Fruit fly (Drosophila melanogaster) whole organism, embryonic: ENCODE results near the gene CG8774.

Experiments
- Adf1 ChIP-seq: fragments of 200-800 bp; sonication (Bioruptor generic); IDR thresholded peaks from 2 replicates; pipeline ENCODE4 v1.3.6; 2022; ENCODE audit warnings: missing biosample characterization, missing genetic modification characterization
- Antp ChIP-seq: fragments of 200-800 bp; sonication (Bioruptor generic); optimal IDR thresholded peaks from 3 replicates; lab custom pipeline; 2016; ENCODE audit warnings: missing biosample characterization, missing genetic modification characterization
- BEAF-32 ChIP-seq: fragments of 200-800 bp; sonication (Bioruptor generic); optimal IDR thresholded peaks from 3 replicates; lab custom pipeline; 2017; ENCODE audit warnings: missing biosample characterization, missing genetic modification characterization, mild to moderate bottlenecking, moderate library complexity, missing genetic modification reagents
- CG12769 ChIP-seq: fragments of 200-800 bp; sonication (Bioruptor generic); optimal IDR thresholded peaks from 2 replicates; lab custom pipeline; 2019; ENCODE audit warnings: missing biosample characterization, mild to moderate bottlenecking, missing genetic modification characterization, moderate library complexity
- CG14667 ChIP-seq: fragments of 200-800 bp; sonication (Bioruptor generic); IDR thresholded peaks from 2 replicates; pipeline ENCODE4 v1.3.6; 2022; ENCODE audit warnings: missing biosample characterization, missing genetic modification characterization
- CG16815 ChIP-seq: fragments of 200-800 bp; sonication (Bioruptor generic); optimal IDR thresholded peaks from 3 replicates; lab custom pipeline; 2017; ENCODE audit warnings: missing biosample characterization, mild to moderate bottlenecking, missing genetic modification characterization
- CG17359 ChIP-seq: fragments of 200-800 bp; sonication (Bioruptor generic); optimal IDR thresholded peaks from 3 replicates; lab custom pipeline; 2018; ENCODE audit warnings: missing biosample characterization, mild to moderate bottlenecking, missing genetic modification characterization, moderate library complexity
- CG17612 ChIP-seq: fragments of 200-800 bp; sonication (Bioruptor generic); IDR thresholded peaks from 2 replicates; pipeline ENCODE4 v1.3.6; 2022; ENCODE audit warnings: missing biosample characterization, missing genetic modification characterization
- CG1832 ChIP-seq: fragments of 200-800 bp; sonication (Bioruptor generic); optimal IDR thresholded peaks from 2 replicates; lab custom pipeline; 2017; ENCODE audit warnings: missing biosample characterization, mild to moderate bottlenecking, missing genetic modification characterization, inconsistent platforms
- CG2116 ChIP-seq: fragments of 200-800 bp; sonication (Bioruptor generic); optimal IDR thresholded peaks from 3 replicates; lab custom pipeline; 2018; ENCODE audit warnings: missing biosample characterization, mild to moderate bottlenecking, missing genetic modification characterization
- CG31224 ChIP-seq: fragments of 200-800 bp; sonication (Bioruptor generic); IDR thresholded peaks from 2 replicates; pipeline ENCODE4 v1.3.6; 2022; ENCODE audit warnings: missing biosample characterization, missing genetic modification characterization
- CG3163 ChIP-seq: fragments of 200-800 bp; sonication (Bioruptor generic); optimal IDR thresholded peaks from 3 replicates; lab custom pipeline; 2016; ENCODE audit warnings: missing biosample characterization, missing genetic modification characterization
- CG32772 ChIP-seq: fragments of 200-800 bp; sonication (Bioruptor generic); IDR thresholded peaks from 2 replicates; pipeline ENCODE4 v1.3.6; 2022; ENCODE audit warnings: missing biosample characterization, missing genetic modification characterization
- CG6175 ChIP-seq: fragments of 200-800 bp; sonication (Bioruptor generic); IDR thresholded peaks from 3 replicates; pipeline ENCODE4 v1.3.6; 2022; ENCODE audit warnings: missing biosample characterization, missing genetic modification characterization
- CG6272 ChIP-seq: fragments of 200-800 bp; sonication (Bioruptor generic); IDR thresholded peaks from 2 replicates; pipeline ENCODE4 v1.3.6; 2022; ENCODE audit warnings: missing biosample characterization, missing genetic modification characterization
- CG6854 ChIP-seq: fragments of 200-800 bp; sonication (Bioruptor generic); optimal IDR thresholded peaks from 3 replicates; lab custom pipeline; 2017; ENCODE audit warnings: missing biosample characterization, mild to moderate bottlenecking, missing genetic modification characterization
- CG8388 ChIP-seq: fragments of 200-800 bp; sonication (Bioruptor generic); optimal IDR thresholded peaks from 2 replicates; lab custom pipeline; 2019; ENCODE audit warnings: missing biosample characterization, mild to moderate bottlenecking, missing genetic modification characterization, moderate library complexity
- D ChIP-seq, 2 experiments: fragments of 200-800 bp in 1 of 2; fragments of >200 bp in 1 of 2; sonication (Bioruptor generic) in 1 of 2; optimal IDR thresholded peaks; 2 replicates in 1 of 2; 3 replicates in 1 of 2; lab custom pipeline; 2017; ENCODE audit warnings: mild to moderate bottlenecking in 1 of 2, missing biosample characterization in 1 of 2, missing genetic modification characterization in 1 of 2, missing genetic modification reagents in 1 of 2
- Dp ChIP-seq: fragments of 200-800 bp; sonication (Bioruptor generic); optimal IDR thresholded peaks from 2 replicates; lab custom pipeline; 2018; ENCODE audit warnings: missing biosample characterization, mild to moderate bottlenecking, missing genetic modification characterization, moderate library complexity
- Dref ChIP-seq: fragments of 200-800 bp; sonication (Bioruptor generic); IDR thresholded peaks from 2 replicates; pipeline ENCODE4 v1.3.6; 2022; ENCODE audit warnings: missing biosample characterization, missing genetic modification characterization
- Drgx ChIP-seq: fragments of 200-800 bp; sonication (Bioruptor generic); IDR thresholded peaks from 2 replicates; pipeline ENCODE4 v1.3.6; 2022; ENCODE audit warnings: missing biosample characterization, missing genetic modification characterization
- E2f2 ChIP-seq: fragments of 200-800 bp; sonication (Bioruptor generic); IDR thresholded peaks from 2 replicates; pipeline ENCODE4 v1.3.6; 2022; ENCODE audit warnings: missing biosample characterization, missing genetic modification characterization
- Hand ChIP-seq: fragments of 200-800 bp; sonication (Bioruptor generic); optimal IDR thresholded peaks from 2 replicates; lab custom pipeline; 2017; ENCODE audit warnings: mild to moderate bottlenecking, missing biosample characterization, missing genetic modification reagents, missing genetic modification characterization
- Nf-YC ChIP-seq: fragments of 200-800 bp; optimal IDR thresholded peaks from 3 replicates; lab custom pipeline; 2019; ENCODE audit warnings: missing biosample characterization, mild to moderate bottlenecking, missing genetic modification characterization, moderate library complexity
- Stat92E ChIP-seq, 3 experiments: fragments of >200 bp in 2 of 3; fragments of 200-800 bp in 1 of 3; sonication (Bioruptor generic) in 1 of 3; optimal IDR thresholded peaks; 2 replicates each; lab custom pipeline; 2017 to 2019; ENCODE audit warnings: missing biosample characterization in 3 of 3, missing genetic modification characterization in 3 of 3, mild to moderate bottlenecking in 1 of 3, moderate library complexity in 1 of 3
- Tbp ChIP-seq: fragments of >200 bp; optimal IDR thresholded peaks from 2 replicates; lab custom pipeline; 2018; ENCODE audit warnings: missing biosample characterization, missing genetic modification characterization
- amos ChIP-seq: fragments of 200-800 bp; sonication (Bioruptor generic); IDR thresholded peaks from 2 replicates; pipeline ENCODE4 v1.3.6; 2022; ENCODE audit warnings: missing biosample characterization, missing genetic modification characterization; ENCODE audit not compliant: partially characterized antibody
- bowl ChIP-seq: fragments of 200-800 bp; sonication (Bioruptor generic); IDR thresholded peaks from 2 replicates; pipeline ENCODE4 v1.3.6; 2022; ENCODE audit warnings: missing biosample characterization, missing genetic modification characterization
- ci ChIP-seq: fragments of 200-800 bp; sonication (Bioruptor generic); IDR thresholded peaks from 3 replicates; pipeline ENCODE4 v1.3.6; 2022; ENCODE audit warnings: missing biosample characterization, missing genetic modification characterization
- cwo ChIP-seq: fragments of 200-800 bp; sonication (Bioruptor generic); optimal IDR thresholded peaks from 3 replicates; lab custom pipeline; 2017; ENCODE audit warnings: missing biosample characterization, missing genetic modification characterization, mild to moderate bottlenecking, moderate library complexity, missing genetic modification reagents
- dmrt11E ChIP-seq: fragments of 200-800 bp; sonication (Bioruptor generic); optimal IDR thresholded peaks from 3 replicates; lab custom pipeline; 2018; ENCODE audit warnings: missing biosample characterization, mild to moderate bottlenecking, missing genetic modification characterization, moderate library complexity
- ewg ChIP-seq: fragments of 200-800 bp; sonication (Bioruptor generic); optimal IDR thresholded peaks from 3 replicates; lab custom pipeline; 2017; ENCODE audit warnings: mild to moderate bottlenecking, missing biosample characterization, missing genetic modification reagents, missing genetic modification characterization
- gce ChIP-seq: fragments of 200-800 bp; sonication (Bioruptor generic); IDR thresholded peaks from 3 replicates; pipeline ENCODE4 v1.3.6; 2022; ENCODE audit warnings: missing biosample characterization, missing genetic modification characterization
- ham ChIP-seq: fragments of 200-800 bp; sonication (Bioruptor generic); IDR thresholded peaks from 2 replicates; pipeline ENCODE4 v1.3.6; 2022; ENCODE audit warnings: missing biosample characterization, missing genetic modification characterization
- hkb ChIP-seq, 2 experiments: fragments of 200-800 bp in 1 of 2; fragments of >200 bp in 1 of 2; sonication (Bioruptor generic) in 1 of 2; IDR thresholded peaks in 1 of 2; optimal IDR thresholded peaks in 1 of 2; 2 replicates each; pipeline versions ENCODE4 v1.3.6 to Lab custom; 2017 to 2022; ENCODE audit warnings: missing biosample characterization in 1 of 2, missing genetic modification characterization in 1 of 2
- ken ChIP-seq: fragments of 200-800 bp; sonication (Bioruptor generic); IDR thresholded peaks from 3 replicates; pipeline ENCODE4 v1.3.6; 2022; ENCODE audit warnings: missing biosample characterization, missing genetic modification characterization
- lmd ChIP-seq: fragments of 200-800 bp; sonication (Bioruptor generic); IDR thresholded peaks from 2 replicates; pipeline ENCODE4 v1.3.6; 2022; ENCODE audit warnings: missing biosample characterization, missing genetic modification characterization
- otp ChIP-seq: fragments of 200-800 bp; sonication (Bioruptor generic); IDR thresholded peaks from 3 replicates; pipeline ENCODE4, ENCODE4 v1.3.6; 2022; ENCODE audit warnings: missing biosample characterization, missing genetic modification characterization
- pros ChIP-seq: fragments of 200-800 bp; sonication (Bioruptor generic); optimal IDR thresholded peaks from 3 replicates; lab custom pipeline; 2019; ENCODE audit warnings: missing biosample characterization, mild to moderate bottlenecking, missing genetic modification characterization, moderate library complexity
- rib ChIP-seq: fragments of 200-800 bp; sonication (Bioruptor generic); IDR thresholded peaks from 2 replicates; pipeline ENCODE4 v1.3.6; 2022; ENCODE audit warnings: missing biosample characterization, missing genetic modification characterization
- schlank ChIP-seq: fragments of 200-800 bp; sonication (Bioruptor generic); optimal IDR thresholded peaks from 2 replicates; lab custom pipeline; 2018; ENCODE audit warnings: missing biosample characterization, mild to moderate bottlenecking, missing genetic modification characterization
- scrt ChIP-seq: fragments of 200-800 bp; sonication (Bioruptor generic); optimal IDR thresholded peaks from 2 replicates; lab custom pipeline; 2018; ENCODE audit warnings: missing biosample characterization, mild to moderate bottlenecking, missing genetic modification characterization, moderate library complexity
- slou ChIP-seq: fragments of 200-800 bp; sonication (Bioruptor generic); optimal IDR thresholded peaks from 3 replicates; lab custom pipeline; 2016; ENCODE audit warnings: missing biosample characterization, missing genetic modification characterization
- slp2 ChIP-seq: fragments of 200-800 bp; sonication (Bioruptor generic); optimal IDR thresholded peaks from 2 replicates; lab custom pipeline; 2016; ENCODE audit warnings: missing biosample characterization, missing genetic modification characterization
- so ChIP-seq: fragments of 200-800 bp; sonication (Bioruptor generic); IDR thresholded peaks from 3 replicates; pipeline ENCODE4 v1.3.6; 2022; ENCODE audit warnings: missing biosample characterization, missing genetic modification characterization
- tin ChIP-seq: fragments of 200-800 bp; sonication (Bioruptor generic); optimal IDR thresholded peaks from 3 replicates; lab custom pipeline; 2016; ENCODE audit warnings: missing biosample characterization, missing genetic modification characterization
- yki ChIP-seq: fragments of >200 bp; optimal IDR thresholded peaks from 3 replicates; lab custom pipeline; 2018
- z ChIP-seq: fragments of 200-800 bp; sonication (Bioruptor generic); IDR thresholded peaks from 3 replicates; pipeline ENCODE4 v1.3.6; 2022; ENCODE audit warnings: missing biosample characterization, missing genetic modification characterization
- zen2 ChIP-seq: fragments of 200-800 bp; sonication (Bioruptor generic); IDR thresholded peaks from 3 replicates; pipeline ENCODE4 v1.3.6; 2022; ENCODE audit warnings: missing biosample characterization, missing genetic modification characterization; ENCODE audit not compliant: partially characterized antibody

CG8774 gene

dm6 chr3R:13274257-13274796, 24.2 kb upstream of the CG8774 start (continued):
- peak; percentile 26; the same call in 1 of the 2 replicates for TF ChIP-seq lmd (GFP tag; lab: Robert Waterston, UW)
- TF ChIP-seq CG16815 (GFP tag; lab: Kevin White, UChicago), result no peak
- TF ChIP-seq dmrt11E, result no peak
- no peak for TF ChIP-seq CG6272 (GFP tag; lab: Robert Waterston, UW)
- TF ChIP-seq Dref (GFP tag; lab: Robert Waterston, UW), result no peak
- TF ChIP-seq E2f2 (GFP tag; lab: Robert Waterston, UW), result no peak
- TF ChIP-seq CG3163 (GFP tag; lab: Kevin White, UChicago), result no peak
- TF ChIP-seq scrt (GFP tag; lab: Kevin White, UChicago), result no peak
- TF ChIP-seq Nf-YC (tag; lab: Kevin White, UChicago), result no peak
- TF ChIP-seq Stat92E (GFP tag; optimal IDR thresholded peaks at IDR 0.05; lab: Kevin White, UChicago), result no peak
- no peak for TF ChIP-seq CG2116 (GFP tag; lab: Kevin White, UChicago)
- no peak for TF ChIP-seq ci (GFP tag; lab: Robert Waterston, UW)
- no peak for TF ChIP-seq Antp
- TF ChIP-seq CG1832, result no peak
- TF ChIP-seq CG14667 (GFP tag; lab: Robert Waterston, UW), result no peak
- no peak for TF ChIP-seq Dp (GFP tag; lab: Kevin White, UChicago)
- TF ChIP-seq CG6854, result no peak
- TF ChIP-seq ken (GFP tag; lab: Robert Waterston, UW), result no peak
- 0 out of 2 replicates have a peak, but pooled peaks have one; percentile 22 for TF ChIP-seq Drgx (GFP tag; lab: Robert Waterston, UW)
- TF ChIP-seq cwo (GFP tag; lab: Kevin White, UChicago), result no peak
- no peak for TF ChIP-seq slou

- TF ChIP-seq D (optimal IDR thresholded peaks at IDR 0.05; lab: Kevin White, UChicago) (no peak), D (GFP tag; optimal IDR thresholded peaks at IDR 0.05; lab: Kevin White, UChicago) (no peak), gce (GFP tag; lab: Robert Waterston, UW) (no peak), z (GFP tag; lab: Robert Waterston, UW) (no peak), so (GFP tag; lab: Robert Waterston, UW) (no peak), CG17612 (GFP tag; lab: Robert Waterston, UW) (no peak), Tbp (GFP tag; lab: Kevin White, UChicago) (no peak), CG31224 (peak; percentile 52)
These were observed 23.1 kb upstream of the CG8774 start for dm6 chr3R:13275473-13275872.

- TF ChIP-seq CG6175 (no peak), CG8388 (GFP tag; lab: Kevin White, UChicago) (peak; percentile 36), bowl (no peak), yki (lab: Kevin White, UChicago) (no peak), Adf1 (GFP tag; lab: Robert Waterston, UW) (peak; percentile 40; the same call in 1 of the 2 replicates), tin (GFP tag; lab: Kevin White, UChicago) (no peak), amos (GFP tag; lab: Robert Waterston, UW) (no peak), CG17359 (no peak), hkb (optimal IDR thresholded peaks at IDR 0.05; lab: Kevin White, UChicago) (no peak), hkb (GFP tag; IDR thresholded peaks at IDR 0.05; lab: Robert Waterston, UW) (no peak), Hand (GFP tag; lab: Kevin White, UChicago) (no peak), BEAF-32 (GFP tag; lab: Kevin White, UChicago) (peak; percentile 2), CG12769 (tag; lab: Kevin White, UChicago) (peak; percentile 32), ham (GFP tag; lab: Robert Waterston, UW) (no peak), otp (GFP tag; lab: Robert Waterston, UW) (no peak), pros (GFP tag; lab: Kevin White, UChicago) (no peak), slou (no peak), zen2 (GFP tag; lab: Robert Waterston, UW) (no peak), CG32772 (GFP tag; lab: Robert Waterston, UW) (no peak), ewg (GFP tag; lab: Kevin White, UChicago) (no peak), rib (GFP tag; lab: Robert Waterston, UW) (0 out of 2 replicates have a peak, but pooled peaks have one; percentile 24), schlank (tag; lab: Kevin White, UChicago) (no peak), slp2 (GFP tag; lab: Kevin White, UChicago) (no peak)
These were observed 19.1 kb upstream of the CG8774 start, which contains the start of gene CG8630 for dm6 chr3R:13279419-13279818. Gene CG8630, plus strand, starts transcription at chr3R:13279721.
